Fruit fly (Drosophila melanogaster) whole organism, embryonic: ENCODE data around the gene CG32147.

ENCODE experiments used
- Atf3 ChIP-seq: fragments of 200-800 bp; sonication (Bioruptor generic); optimal IDR thresholded peaks from 3 replicates; lab custom pipeline; 2016; ENCODE audit warnings: missing biosample characterization, missing genetic modification characterization
- C15 ChIP-seq: fragments of 200-800 bp; sonication (Bioruptor generic); IDR thresholded peaks from 3 replicates; pipeline ENCODE4 v1.3.6; 2022; ENCODE audit warnings: missing biosample characterization, missing genetic modification characterization
- CG11696 ChIP-seq: fragments of 200-800 bp; sonication (Bioruptor generic); IDR thresholded peaks from 2 replicates; pipeline ENCODE4 v1.3.6; 2022; ENCODE audit warnings: missing biosample characterization, missing genetic modification characterization
- CG13424 ChIP-seq: fragments of 200-800 bp; sonication (Bioruptor generic); optimal IDR thresholded peaks from 2 replicates; lab custom pipeline; 2019; ENCODE audit warnings: missing biosample characterization, mild to moderate bottlenecking, missing genetic modification characterization, moderate library complexity
- CG16813 ChIP-seq: fragments of 200-800 bp; sonication (Bioruptor generic); IDR thresholded peaks from 3 replicates; pipeline ENCODE4 v1.3.6; 2022; ENCODE audit warnings: missing biosample characterization, missing genetic modification characterization; ENCODE audit not compliant: partially characterized antibody
- CG17186 ChIP-seq: fragments of 200-800 bp; sonication (Bioruptor generic); optimal IDR thresholded peaks from 3 replicates; lab custom pipeline; 2017; ENCODE audit warnings: missing biosample characterization, missing genetic modification reagents, missing genetic modification characterization
- CG18262 ChIP-seq: fragments of 200-800 bp; optimal IDR thresholded peaks from 3 replicates; lab custom pipeline; 2019; ENCODE audit warnings: missing biosample characterization, mild to moderate bottlenecking, missing genetic modification characterization, moderate library complexity
- CG32767 ChIP-seq: fragments of 200-800 bp; sonication (Bioruptor generic); IDR thresholded peaks from 2 replicates; pipeline ENCODE4 v1.3.6; 2022; ENCODE audit warnings: missing biosample characterization, missing genetic modification characterization
- CG4328 ChIP-seq: fragments of 200-800 bp; sonication (Bioruptor generic); optimal IDR thresholded peaks from 3 replicates; lab custom pipeline; 2017; ENCODE audit warnings: missing biosample characterization, missing genetic modification reagents, missing genetic modification characterization
- CG4404 ChIP-seq: fragments of 200-800 bp; sonication (Bioruptor generic); IDR thresholded peaks from 2 replicates; pipeline ENCODE4 v1.3.6; 2022; ENCODE audit warnings: missing biosample characterization, missing genetic modification characterization
- CG6683 ChIP-seq: fragments of 200-800 bp; sonication (Bioruptor generic); optimal IDR thresholded peaks from 2 replicates; lab custom pipeline; 2017; ENCODE audit warnings: missing biosample characterization, mild to moderate bottlenecking, missing genetic modification characterization, missing genetic modification reagents
- CG6854 ChIP-seq: fragments of 200-800 bp; sonication (Bioruptor generic); optimal IDR thresholded peaks from 3 replicates; lab custom pipeline; 2017; ENCODE audit warnings: missing biosample characterization, mild to moderate bottlenecking, missing genetic modification characterization
- CG7963 ChIP-seq: fragments of 200-800 bp; sonication (Bioruptor generic); IDR thresholded peaks from 3 replicates; pipeline ENCODE4 v1.3.6; 2022; ENCODE audit warnings: missing biosample characterization, missing genetic modification characterization; ENCODE audit not compliant: partially characterized antibody
- CG9215 ChIP-seq: fragments of 200-800 bp; sonication (Bioruptor generic); IDR thresholded peaks from 2 replicates; pipeline ENCODE4 v1.3.6; 2022; ENCODE audit warnings: missing biosample characterization, missing genetic modification characterization
- CTCF ChIP-seq: fragments of 200-800 bp; sonication (Bioruptor generic); optimal IDR thresholded peaks from 2 replicates; lab custom pipeline; 2017; ENCODE audit warnings: missing biosample characterization, mild to moderate bottlenecking, missing genetic modification characterization, moderate library complexity
- Doc2 ChIP-seq: fragments of 200-800 bp; sonication (Bioruptor generic); IDR thresholded peaks from 2 replicates; pipeline ENCODE4 v1.3.6; 2022; ENCODE audit warnings: missing biosample characterization, missing genetic modification characterization
- Drgx ChIP-seq: fragments of 200-800 bp; sonication (Bioruptor generic); IDR thresholded peaks from 2 replicates; pipeline ENCODE4 v1.3.6; 2022; ENCODE audit warnings: missing biosample characterization, missing genetic modification characterization
- E2f2 ChIP-seq: fragments of 200-800 bp; sonication (Bioruptor generic); IDR thresholded peaks from 2 replicates; pipeline ENCODE4 v1.3.6; 2022; ENCODE audit warnings: missing biosample characterization, missing genetic modification characterization
- Ets97D ChIP-seq: fragments of 200-800 bp; sonication (Bioruptor generic); optimal IDR thresholded peaks from 3 replicates; lab custom pipeline; 2016; ENCODE audit warnings: missing biosample characterization, missing genetic modification characterization
- HLH54F ChIP-seq: fragments of 200-800 bp; sonication (Bioruptor generic); optimal IDR thresholded peaks from 3 replicates; lab custom pipeline; 2016; ENCODE audit warnings: missing biosample characterization, missing genetic modification characterization
- HmgZ ChIP-seq: fragments of 200-800 bp; sonication (Bioruptor generic); optimal IDR thresholded peaks from 2 replicates; lab custom pipeline; 2018; ENCODE audit warnings: missing biosample characterization, mild to moderate bottlenecking, missing genetic modification characterization
- Hmx ChIP-seq: fragments of 200-800 bp; sonication (Bioruptor generic); optimal IDR thresholded peaks from 2 replicates; lab custom pipeline; 2016; ENCODE audit warnings: missing biosample characterization, missing genetic modification characterization
- Lhr ChIP-seq: fragments of 200-800 bp; sonication (Bioruptor generic); optimal IDR thresholded peaks from 3 replicates; lab custom pipeline; 2017; ENCODE audit warnings: mild to moderate bottlenecking, missing biosample characterization, missing genetic modification reagents, missing genetic modification characterization
- Lim3 ChIP-seq: fragments of 200-800 bp; sonication (Bioruptor generic); IDR thresholded peaks from 2 replicates; pipeline ENCODE4 v1.3.6; 2022; ENCODE audit warnings: missing biosample characterization, missing genetic modification characterization
- Mad ChIP-seq: fragments of 200-800 bp; sonication (Bioruptor generic); optimal IDR thresholded peaks from 2 replicates; lab custom pipeline; 2016; ENCODE audit warnings: missing biosample characterization, missing genetic modification characterization
- Nf-YC ChIP-seq: fragments of 200-800 bp; optimal IDR thresholded peaks from 3 replicates; lab custom pipeline; 2019; ENCODE audit warnings: missing biosample characterization, mild to moderate bottlenecking, missing genetic modification characterization, moderate library complexity
- Oli ChIP-seq: fragments of 200-800 bp; sonication (Bioruptor generic); optimal IDR thresholded peaks from 2 replicates; lab custom pipeline; 2018; ENCODE audit warnings: missing biosample characterization, mild to moderate bottlenecking, missing genetic modification characterization, moderate library complexity
- Sox102F ChIP-seq: fragments of 200-800 bp; sonication (Bioruptor generic); optimal IDR thresholded peaks from 2 replicates; lab custom pipeline; 2018; ENCODE audit warnings: missing biosample characterization, mild to moderate bottlenecking, missing genetic modification characterization, moderate library complexity
- Sry-β ChIP-seq: fragments of 200-800 bp; sonication (Bioruptor generic); optimal IDR thresholded peaks from 2 replicates; lab custom pipeline; 2018; ENCODE audit warnings: missing biosample characterization, mild to moderate bottlenecking, missing genetic modification characterization, moderate library complexity
- bcd ChIP-seq: fragments of 200-800 bp; sonication (Bioruptor generic); optimal IDR thresholded peaks from 2 replicates; lab custom pipeline; 2017; ENCODE audit warnings: missing biosample characterization, mild to moderate bottlenecking, missing genetic modification characterization
- bigmax ChIP-seq: fragments of 200-800 bp; sonication (Bioruptor generic); optimal IDR thresholded peaks from 2 replicates; lab custom pipeline; 2018; ENCODE audit warnings: missing biosample characterization, mild to moderate bottlenecking, missing genetic modification characterization
- bsh ChIP-seq, 2 experiments: fragments of 200-800 bp; sonication (Bioruptor generic); optimal IDR thresholded peaks; 2 replicates each; lab custom pipeline; 2017 to 2018; ENCODE audit warnings: mild to moderate bottlenecking in 2 of 2, missing biosample characterization in 2 of 2, missing genetic modification characterization in 2 of 2, moderate library complexity in 1 of 2
- dimm ChIP-seq: fragments of 200-800 bp; sonication (Bioruptor generic); IDR thresholded peaks from 2 replicates; pipeline ENCODE4 v1.3.6; 2022; ENCODE audit warnings: missing biosample characterization, missing genetic modification characterization
- dmrt99B ChIP-seq: fragments of 200-800 bp; sonication (Bioruptor generic); optimal IDR thresholded peaks from 2 replicates; lab custom pipeline; 2018; ENCODE audit warnings: missing biosample characterization, mild to moderate bottlenecking, missing genetic modification characterization, moderate library complexity
- dpn ChIP-seq, 2 experiments: fragments of 200-800 bp; sonication (Bioruptor generic); optimal IDR thresholded peaks; 3 replicates each; lab custom pipeline; 2016; ENCODE audit warnings: missing biosample characterization in 2 of 2, missing genetic modification characterization in 2 of 2
- esg ChIP-seq: fragments of 200-800 bp; sonication (Bioruptor generic); conservative IDR thresholded peaks from 2 replicates; pipeline ENCODE4 v1.3.6; 2022; ENCODE audit warnings: missing biosample characterization, missing genetic modification characterization
- ewg ChIP-seq: fragments of 200-800 bp; sonication (Bioruptor generic); optimal IDR thresholded peaks from 3 replicates; lab custom pipeline; 2017; ENCODE audit warnings: mild to moderate bottlenecking, missing biosample characterization, missing genetic modification reagents, missing genetic modification characterization
- fd64A ChIP-seq: fragments of 200-800 bp; sonication (Bioruptor generic); optimal IDR thresholded peaks from 3 replicates; lab custom pipeline; 2018; ENCODE audit warnings: missing biosample characterization, mild to moderate bottlenecking, missing genetic modification characterization
- jigr1 ChIP-seq: fragments of 200-800 bp; sonication (Bioruptor generic); IDR thresholded peaks from 3 replicates; pipeline ENCODE4 v1.3.6; 2022; ENCODE audit warnings: missing biosample characterization, missing genetic modification characterization
- kni ChIP-seq: fragments of 200-800 bp; sonication (Bioruptor generic); optimal IDR thresholded peaks from 3 replicates; lab custom pipeline; 2017; ENCODE audit warnings: mild to moderate bottlenecking, missing biosample characterization, missing genetic modification reagents, missing genetic modification characterization
- odd ChIP-seq: fragments of 200-800 bp; sonication (Bioruptor generic); optimal IDR thresholded peaks from 2 replicates; lab custom pipeline; 2017; ENCODE audit warnings: missing biosample characterization, mild to moderate bottlenecking, missing genetic modification characterization
- pfk ChIP-seq: fragments of 200-800 bp; sonication (Bioruptor generic); optimal IDR thresholded peaks from 2 replicates; lab custom pipeline; 2018; ENCODE audit warnings: missing biosample characterization, mild to moderate bottlenecking, missing genetic modification characterization, moderate library complexity
- tgo ChIP-seq: fragments of 200-800 bp; sonication (Bioruptor generic); IDR thresholded peaks from 3 replicates; pipeline ENCODE4 v1.3.6; 2022; ENCODE audit warnings: missing biosample characterization, missing genetic modification characterization
- tll ChIP-seq, 2 experiments: fragments of 200-800 bp in 1 of 2; fragments of >200 bp in 1 of 2; sonication (Bioruptor generic) in 1 of 2; optimal IDR thresholded peaks; 2 replicates each; lab custom pipeline; 2017 to 2019; ENCODE audit warnings: missing biosample characterization in 2 of 2, missing genetic modification characterization in 2 of 2, mild to moderate bottlenecking in 1 of 2, moderate library complexity in 1 of 2
- ttk ChIP-seq: fragments of 200-800 bp; sonication (Bioruptor generic); IDR thresholded peaks from 2 replicates; pipeline ENCODE4 v2.1.2; 2022; ENCODE audit warnings: missing biosample characterization, missing genetic modification characterization
- vfl ChIP-seq: fragments of 200-800 bp; sonication (Bioruptor generic); optimal IDR thresholded peaks from 2 replicates; lab custom pipeline; 2016; ENCODE audit warnings: missing biosample characterization, missing genetic modification characterization
- vnd ChIP-seq: fragments of 200-800 bp; sonication (Bioruptor generic); IDR thresholded peaks from 3 replicates; pipeline ENCODE4 v1.3.6; 2022; ENCODE audit warnings: missing biosample characterization, missing genetic modification characterization; ENCODE audit not compliant: partially characterized antibody
- zfh1 ChIP-seq: fragments of 200-800 bp; sonication (Bioruptor generic); IDR thresholded peaks from 3 replicates; pipeline ENCODE4 v1.3.6; 2022; ENCODE audit warnings: missing biosample characterization, missing genetic modification characterization

CG32147 gene

dm6 chr3L:15136659-15137572 lies 6.9 kb downstream of the CG32147 start, which contains the start of gene CG12316 (continued):
- TF ChIP-seq dpn (GFP tag; optimal IDR thresholded peaks at IDR 0.05; lab: Kevin White, UChicago) (peak; percentile 84 to 89), C15 (no peak), dmrt99B (tag; lab: Kevin White, UChicago) (peak; percentile 91), odd (GFP tag; lab: Kevin White, UChicago) (peak; percentile 92), CG4328 (GFP tag; lab: Kevin White, UChicago) (peak; percentile 94), kni (GFP tag; lab: Kevin White, UChicago) (peak; percentile 84), CG11696 (peak; percentile 45), Doc2 (GFP tag; lab: Robert Waterston, UW) (no peak; the same call in 1 of the 2 replicates), CG4404 (GFP tag; lab: Robert Waterston, UW) (peak; percentile 83), CG17186 (GFP tag; lab: Kevin White, UChicago) (peak; percentile 52), CG32767 (GFP tag; lab: Robert Waterston, UW) (peak; percentile 90; the same call in 1 of the 2 replicates), CG13424 (tag; lab: Kevin White, UChicago) (peak; percentile 93), CG6854 (peak; percentile 92), bsh (GFP tag; optimal IDR thresholded peaks at IDR 0.05; lab: Kevin White, UChicago) (peak; percentile 93 to 96), Mad (GFP tag; lab: Kevin White, UChicago) (peak; percentile 95), esg (peak; percentile 83), Nf-YC (tag; lab: Kevin White, UChicago) (peak; percentile 82), pfk (GFP tag; lab: Kevin White, UChicago) (peak; percentile 47), tll (GFP tag; optimal IDR thresholded peaks at IDR 0.05; lab: Kevin White, UChicago) (peak in 1 of 2 experiments; percentile 4), E2f2 (GFP tag; lab: Robert Waterston, UW) (peak; percentile 85), dimm (GFP tag; lab: Robert Waterston, UW) (no peak; the same call in none of the 2 replicates), Lhr (GFP tag; lab: Kevin White, UChicago) (peak; percentile 69), ewg (GFP tag; lab: Kevin White, UChicago) (peak; percentile 79), zfh1 (GFP tag; lab: Robert Waterston, UW) (peak; percentile 94), Ets97D (peak; percentile 70), vnd (peak; percentile 72), jigr1 (GFP tag; lab: Robert Waterston, UW) (0 out of 3 replicates have a peak, but pooled peaks have one; percentile 54), CG7963 (GFP tag; lab: Robert Waterston, UW) (peak; percentile 59; the same call in 1 of the 3 replicates), Atf3 (GFP tag; lab: Kevin White, UChicago) (peak; percentile 92), Hmx (GFP tag; lab: Kevin White, UChicago) (peak; percentile 82), CG16813 (GFP tag; lab: Robert Waterston, UW) (peak; percentile 80), Sox102F (GFP tag; lab: Kevin White, UChicago) (peak; percentile 89), HmgZ (peak; percentile 94), vfl (GFP tag; lab: Kevin White, UChicago) (peak; percentile 84), HLH54F (GFP tag; lab: Kevin White, UChicago) (peak; percentile 94), bigmax (GFP tag; lab: Kevin White, UChicago) (peak; percentile 52), bcd (peak; percentile 88), CG9215 (GFP tag; lab: Robert Waterston, UW) (peak; percentile 76), fd64A (peak; percentile 92), CG18262 (tag; lab: Kevin White, UChicago) (peak; percentile 95), tgo (GFP tag; lab: Robert Waterston, UW) (peak; percentile 73), CTCF (GFP tag; lab: Kevin White, UChicago) (no peak), ttk (GFP tag; lab: Robert Waterston, UW) (peak; percentile 73), Lim3 (GFP tag; lab: Robert Waterston, UW) (no peak), CG6683 (GFP tag; lab: Kevin White, UChicago) (peak; percentile 81), Sry-β (GFP tag; lab: Kevin White, UChicago) (peak; percentile 22), Drgx (peak; percentile 90), Oli (tag; lab: Kevin White, UChicago) (peak; percentile 91)
